Fruit fly (Drosophila melanogaster) whole organism, prepupa: ENCODE results near the gene Sam-S.

Experiments
- CG6163 ChIP-seq: fragments of 200-800 bp; sonication (Bioruptor generic); IDR thresholded peaks from 3 replicates; pipeline ENCODE4 v1.3.6; 2022; ENCODE audit warnings: missing biosample characterization, missing genetic modification characterization
- CG6854 ChIP-seq: fragments of 200-800 bp; sonication (Bioruptor generic); optimal IDR thresholded peaks from 2 replicates; lab custom pipeline; 2017; ENCODE audit warnings: missing biosample characterization, mild to moderate bottlenecking, missing genetic modification characterization
- pdm3 ChIP-seq: fragments of 200-800 bp; sonication (Bioruptor generic); optimal IDR thresholded peaks from 3 replicates; lab custom pipeline; 2016; ENCODE audit warnings: missing biosample characterization, missing genetic modification characterization

DNA sequence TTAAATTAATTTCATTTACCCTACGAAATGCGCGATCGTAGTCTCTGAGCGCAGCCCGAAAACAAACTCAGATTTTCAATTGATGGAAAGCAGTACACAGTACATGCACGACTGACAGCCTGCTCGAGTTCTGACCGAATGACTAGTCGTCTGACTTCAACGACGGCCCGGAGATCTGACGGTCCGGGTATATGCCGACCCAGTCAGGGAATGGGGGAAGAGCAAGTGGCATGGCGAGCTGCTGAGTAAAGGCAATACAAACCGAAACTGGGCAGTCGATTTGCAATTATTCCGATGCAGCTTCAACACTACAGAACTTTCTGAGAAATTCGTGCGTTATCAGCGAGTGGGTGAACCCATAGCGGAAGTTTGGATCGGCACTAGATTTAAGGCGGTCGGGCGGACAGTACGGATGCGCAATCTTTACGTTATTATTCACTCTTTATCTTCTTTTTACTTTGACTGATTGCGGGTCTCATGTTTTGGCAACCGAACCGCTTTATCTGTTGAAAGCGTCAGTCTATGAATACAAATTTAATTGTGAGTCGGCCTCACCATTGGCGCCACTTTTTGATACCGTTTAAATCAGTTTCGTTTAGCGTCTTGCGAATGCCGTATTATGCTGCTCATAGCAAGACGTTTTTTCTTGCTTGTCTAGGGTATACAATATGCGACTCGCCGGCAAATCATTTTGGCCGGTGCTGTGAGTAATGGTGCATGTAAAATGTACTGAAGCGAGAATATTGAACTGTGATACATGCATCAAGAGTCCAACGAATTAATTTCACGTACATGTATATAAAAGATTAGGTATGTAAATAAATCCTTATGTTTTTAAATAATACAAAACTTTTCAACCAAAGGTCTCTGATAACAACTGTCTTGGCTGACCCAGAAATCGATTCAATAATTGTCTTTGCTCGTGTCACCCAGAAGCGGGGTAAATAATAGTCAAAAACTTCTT, 14.1 kb downstream of the Sam-S start:
- no peak for TF ChIP-seq CG6854 (GFP tag; lab: Kevin White, UChicago)
- no peak for TF ChIP-seq pdm3 (GFP tag; lab: Kevin White, UChicago)
- no peak for TF ChIP-seq CG6163
